Worm (Caenorhabditis elegans): ENCODE data around the gene C07B5.4.
A peak's percentile ranks its signal among the peaks of the same experiment; 100 is the strongest.

DNA sequence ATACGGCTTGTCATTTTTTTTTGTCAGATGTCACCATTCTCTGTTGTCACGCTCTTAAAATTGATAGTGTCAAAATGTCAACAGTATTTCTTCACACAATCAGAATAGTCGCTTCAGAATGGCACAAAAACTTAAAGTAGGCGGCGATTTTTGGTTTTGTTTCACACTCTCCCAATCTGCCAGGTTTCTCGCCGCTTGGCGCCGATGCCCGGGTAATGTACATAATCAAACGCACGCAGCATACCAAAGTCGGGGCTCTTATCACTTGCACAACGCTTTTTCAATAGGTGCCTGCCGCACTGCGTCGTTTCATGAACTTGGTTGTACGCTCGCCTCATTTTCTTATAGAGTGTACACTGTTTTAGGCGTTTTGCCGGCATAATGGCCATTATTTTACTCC, 39.1 kb downstream of the C07B5.4 start:
- TF ChIP-seq nhr-90 (tag; optimal IDR thresholded peaks at IDR 0.05) = no peak
- TF ChIP-seq nhr-80 (tag; optimal IDR thresholded peaks at IDR 0.05) = peak; percentile 91
- no peak for TF ChIP-seq madf-8 (GFP tag; conservative IDR thresholded peaks at IDR 0.05)
- TF ChIP-seq lin-35 (GFP tag; optimal IDR thresholded peaks at IDR 0.05) = no peak
- no peak for TF ChIP-seq xnd-1 (tag; optimal IDR thresholded peaks at IDR 0.05)
- TF ChIP-seq F22D6.2 (tag; optimal IDR thresholded peaks at IDR 0.05) = no peak

All from whole organism, young adult.